Fruit fly (Drosophila melanogaster): ENCODE results near the gene Gcat.

dm6 chr3L:11788936-11789352 lies 11.7 kb downstream of the Gcat start:
- TF ChIP-seq CG12768 (GFP tag; optimal IDR thresholded peaks at IDR 0.05), result no peak
- no peak for TF ChIP-seq Crg-1 (GFP tag; optimal IDR thresholded peaks at IDR 0.05)
- TF ChIP-seq CG14711 (tag; optimal IDR thresholded peaks at IDR 0.05), result no peak
- no peak for TF ChIP-seq Hr96 (GFP tag; optimal IDR thresholded peaks at IDR 0.05)
